Fruit fly (Drosophila melanogaster) Kc167 (cell line): Measurements from ENCODE around the gene CG16863.

ENCODE experiments used
- Myc ChIP-seq: fragments of >200 bp; optimal IDR thresholded peaks from 2 replicates; lab custom pipeline; 2017; ENCODE audit warnings: missing external identifiers
- Sin3A ChIP-seq: fragments of >200 bp; optimal IDR thresholded peaks from 2 replicates; lab custom pipeline; 2018; ENCODE audit warnings: missing external identifiers
- h ChIP-seq: fragments of >200 bp; optimal IDR thresholded peaks from 3 replicates; lab custom pipeline; 2018; ENCODE audit warnings: missing external identifiers
- insv ChIP-seq: fragments of >200 bp; optimal IDR thresholded peaks from 3 replicates; lab custom pipeline; 2018; ENCODE audit warnings: missing external identifiers
- psq ChIP-seq: fragments of >200 bp; optimal IDR thresholded peaks from 2 replicates; lab custom pipeline; 2017; ENCODE audit warnings: missing external identifiers
- ttk ChIP-seq: sonication (Bioruptor generic); optimal IDR thresholded peaks from 2 replicates; lab custom pipeline; 2017; ENCODE audit warnings: missing external identifiers

The CG16863 gene

DNA sequence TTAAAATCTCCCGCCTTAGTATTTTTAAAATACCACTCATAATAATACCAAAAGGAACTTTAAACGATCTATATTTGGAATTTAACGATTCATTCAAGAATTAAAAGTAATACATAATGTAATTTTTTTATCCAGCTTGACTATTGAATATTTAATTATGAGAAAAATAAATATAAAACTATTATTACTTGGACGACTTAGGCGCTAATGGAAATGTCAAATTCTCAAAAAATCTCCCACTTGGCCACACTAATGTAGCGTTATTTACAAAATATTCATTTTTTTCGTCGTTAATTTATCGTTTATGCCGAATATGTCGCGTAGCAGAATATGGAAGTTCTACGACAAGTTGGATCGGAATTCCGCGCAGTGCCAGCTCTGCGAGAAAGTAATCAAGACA is at the start of gene CG16863:
Gene CG16863 (plus strand): TSS at position 245 of the 400 bp plus-strand sequence.
- no peak for TF ChIP-seq psq (lab: Kevin White, UChicago)
- no peak for TF ChIP-seq Sin3A
- TF ChIP-seq Myc, result no peak
- TF ChIP-seq ttk, result no peak
- no peak for TF ChIP-seq insv (lab: Kevin White, UChicago)
- TF ChIP-seq h (lab: Kevin White, UChicago), result no peak

DNA sequence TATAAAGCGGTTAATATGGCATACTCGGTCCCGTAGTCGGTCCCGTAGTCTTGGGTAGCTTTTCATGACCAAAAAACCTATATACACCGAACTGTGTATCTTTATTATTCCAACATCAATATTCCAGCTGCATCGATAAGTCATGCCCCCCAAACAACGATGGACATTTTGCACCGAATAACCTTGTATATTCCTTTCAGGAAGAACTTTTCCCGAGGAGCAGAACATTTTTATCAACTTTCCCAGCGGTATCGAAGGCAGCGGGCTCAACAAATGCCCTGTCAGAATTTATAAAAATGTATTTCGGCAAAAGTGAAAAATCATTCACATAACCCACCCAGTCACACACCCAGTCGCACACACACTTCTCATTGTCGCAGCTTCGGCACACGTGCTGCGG is 44.1 kb upstream of the CG16863 start, which contains the start of gene TM9SF4:
Gene TM9SF4 (plus strand): TSS at position 301 of the 400 bp plus-strand sequence.
- TF ChIP-seq h (lab: Kevin White, UChicago), result no peak
- no peak for TF ChIP-seq psq (lab: Kevin White, UChicago)
- no peak for TF ChIP-seq Myc
- TF ChIP-seq insv (lab: Kevin White, UChicago), result no peak
- TF ChIP-seq Sin3A, result no peak
- TF ChIP-seq ttk, result no peak

DNA sequence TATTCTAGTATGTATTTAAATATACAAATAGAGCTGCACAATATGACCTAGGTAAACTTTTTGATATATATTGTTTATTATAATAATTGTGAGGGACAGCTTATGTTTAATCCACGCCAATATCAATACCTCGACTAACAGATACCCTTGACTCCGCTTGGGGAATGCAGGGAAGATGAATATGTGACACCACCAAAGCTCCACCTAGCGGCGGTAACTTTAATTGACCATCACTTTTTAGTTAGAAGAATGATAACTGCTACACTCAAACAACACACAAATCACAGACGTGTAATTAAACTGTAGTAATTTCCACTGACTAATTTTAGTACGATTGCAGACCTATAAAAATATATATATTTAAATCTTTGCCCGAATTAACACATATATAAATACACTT is 27.6 kb upstream of the CG16863 start:
- TF ChIP-seq Myc, result no peak
- no peak for TF ChIP-seq h (lab: Kevin White, UChicago)
- no peak for TF ChIP-seq ttk
- TF ChIP-seq Sin3A, result no peak
- TF ChIP-seq psq (lab: Kevin White, UChicago), result no peak
- TF ChIP-seq insv (lab: Kevin White, UChicago), result no peak

DNA sequence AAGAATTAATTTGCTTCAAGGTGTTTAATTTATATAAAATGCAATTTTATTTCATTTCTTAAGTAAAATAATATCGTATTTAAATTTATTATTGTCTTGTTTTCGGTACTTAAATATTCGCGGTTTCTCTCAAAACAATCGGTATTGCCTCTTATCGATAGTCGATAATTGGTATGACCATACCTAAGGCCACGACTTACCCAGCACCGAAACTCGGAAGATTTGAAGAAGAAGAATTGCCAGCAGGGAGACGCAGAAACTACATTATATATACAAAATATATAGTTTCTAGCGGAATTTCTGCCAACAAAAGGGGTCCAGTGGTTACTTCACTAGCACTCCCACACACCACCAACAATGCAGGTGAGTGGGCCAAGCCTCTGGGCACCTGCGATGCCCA is 19.9 kb upstream of the CG16863 start:
- no peak for TF ChIP-seq insv (lab: Kevin White, UChicago)
- no peak for TF ChIP-seq h (lab: Kevin White, UChicago)
- TF ChIP-seq ttk, result no peak
- no peak for TF ChIP-seq Myc
- no peak for TF ChIP-seq Sin3A
- TF ChIP-seq psq (lab: Kevin White, UChicago), result no peak

DNA sequence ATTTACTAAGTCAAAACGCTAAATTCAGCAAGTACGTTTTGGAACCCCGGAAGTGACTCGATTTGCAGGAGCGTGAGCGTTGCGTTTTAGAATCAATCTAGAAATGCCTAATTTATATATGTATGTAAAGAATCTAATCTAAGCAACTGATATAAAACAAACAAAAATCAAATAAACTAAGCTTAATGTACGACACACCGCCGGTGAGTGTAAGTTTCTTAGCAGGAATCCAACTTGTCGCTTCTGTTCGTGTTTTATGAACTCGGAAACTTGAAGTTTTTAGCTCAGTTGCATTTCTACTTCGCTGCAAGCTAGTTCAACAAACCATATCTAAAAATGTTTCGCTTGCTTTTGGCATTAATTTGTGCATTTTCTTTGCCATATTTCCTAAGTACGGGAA is 17.1 kb upstream of the CG16863 start, which contains the start of gene CG43376:
Gene CG43376 (plus strand): TSS at position 301 of the 400 bp plus-strand sequence.
- TF ChIP-seq insv (lab: Kevin White, UChicago) (no peak), Myc (no peak), Sin3A (no peak), ttk (no peak), h (lab: Kevin White, UChicago) (no peak), psq (lab: Kevin White, UChicago) (no peak)

DNA sequence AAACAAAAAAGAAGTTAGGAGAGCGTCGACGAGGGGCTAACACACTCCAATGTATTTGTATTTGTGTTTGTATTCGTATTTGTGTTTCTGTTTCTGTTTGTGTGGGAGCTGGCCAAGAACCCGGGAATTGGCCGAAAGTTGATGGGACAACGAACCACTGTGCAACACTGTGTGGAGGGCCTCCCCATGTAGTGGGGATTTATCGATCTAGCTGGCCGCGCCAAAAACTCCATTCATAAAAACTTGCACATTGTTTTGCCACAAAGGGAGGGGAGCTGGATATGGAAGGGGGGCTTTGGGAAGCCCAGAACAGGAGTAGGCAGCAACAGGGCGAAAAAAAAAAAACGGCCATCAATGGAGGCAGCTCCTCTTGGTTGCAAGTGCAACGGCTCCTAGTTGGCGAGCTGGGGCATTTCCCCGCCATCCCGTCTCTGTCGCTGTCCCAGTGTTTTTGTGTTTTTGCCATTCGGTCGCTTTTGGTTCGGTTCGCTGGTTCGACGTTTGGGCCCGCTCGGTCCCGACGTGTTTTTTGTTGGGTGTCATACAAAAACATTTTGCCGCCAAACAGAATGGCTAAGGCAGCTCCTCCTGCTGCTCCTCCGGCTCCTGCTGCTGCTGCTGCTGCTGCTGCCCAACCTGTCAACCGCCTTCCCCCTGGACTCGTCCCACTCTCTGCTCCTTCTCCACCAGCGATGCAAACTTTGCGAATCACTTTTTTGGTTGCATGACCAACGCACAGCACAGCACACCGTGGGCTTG is 13.7 kb upstream of the CG16863 start:
- TF ChIP-seq Sin3A, result no peak
- no peak for TF ChIP-seq insv (lab: Kevin White, UChicago)
- TF ChIP-seq psq (lab: Kevin White, UChicago), result no peak

DNA sequence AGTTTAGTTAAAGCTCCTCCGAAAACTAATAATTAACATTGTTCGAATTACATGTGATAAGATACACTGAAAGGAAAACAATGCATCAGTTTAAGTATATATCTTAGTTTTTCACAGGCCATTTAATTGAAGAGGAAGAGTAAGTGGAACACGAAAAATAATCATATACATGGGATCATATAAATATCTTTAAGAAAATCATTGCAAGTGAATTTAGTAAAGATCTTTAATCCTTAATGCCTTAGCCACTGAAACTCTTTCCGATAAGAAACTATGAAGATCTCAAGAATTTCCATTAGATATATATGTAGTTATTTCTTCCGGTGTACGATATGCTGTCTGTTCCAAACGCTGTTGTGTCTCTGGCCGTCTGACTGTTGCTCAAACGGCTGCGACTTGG is 12.1 kb upstream of the CG16863 start:
- TF ChIP-seq psq (lab: Kevin White, UChicago) (no peak), Sin3A (no peak), h (lab: Kevin White, UChicago) (no peak), insv (lab: Kevin White, UChicago) (no peak), ttk (no peak), Myc (no peak)

DNA sequence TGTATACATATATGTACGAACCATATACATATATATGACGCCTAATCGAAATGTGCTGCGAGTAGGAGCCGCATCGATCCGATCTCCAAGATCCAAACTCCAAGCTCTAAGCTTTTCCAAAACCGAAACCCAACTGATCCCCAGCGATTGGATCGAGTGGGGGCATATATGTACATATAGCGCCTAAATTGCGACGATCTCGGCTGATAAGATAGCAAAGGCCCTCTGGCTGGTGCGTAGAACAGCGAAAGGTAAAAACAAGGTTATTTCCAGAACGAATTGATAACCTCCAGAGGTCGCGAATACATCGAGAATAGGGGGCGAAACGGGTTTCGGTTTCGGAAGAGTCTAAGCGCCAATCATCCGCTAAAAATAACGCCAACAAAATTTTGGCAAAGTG is 11.6 kb upstream of the CG16863 start:
- TF ChIP-seq ttk (no peak), h (lab: Kevin White, UChicago) (no peak), insv (lab: Kevin White, UChicago) (no peak), Myc (no peak), psq (lab: Kevin White, UChicago) (no peak), Sin3A (no peak)

DNA sequence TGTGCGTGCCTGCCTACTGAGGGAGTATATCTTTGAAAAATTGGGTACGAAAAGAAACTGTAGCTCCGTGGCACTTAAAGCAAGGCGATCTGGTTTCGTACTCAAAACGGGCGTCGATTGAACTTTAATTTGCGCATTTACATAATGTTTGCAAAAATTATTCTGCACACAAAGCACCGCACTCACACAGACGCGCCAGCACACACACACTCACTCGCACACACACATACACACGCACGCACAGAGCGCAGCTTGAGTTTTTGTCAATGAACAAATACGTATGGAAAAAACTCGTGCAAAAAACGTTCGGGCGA is 11.0 kb upstream of the CG16863 start:
- no peak for TF ChIP-seq Myc
- no peak for TF ChIP-seq ttk

DNA sequence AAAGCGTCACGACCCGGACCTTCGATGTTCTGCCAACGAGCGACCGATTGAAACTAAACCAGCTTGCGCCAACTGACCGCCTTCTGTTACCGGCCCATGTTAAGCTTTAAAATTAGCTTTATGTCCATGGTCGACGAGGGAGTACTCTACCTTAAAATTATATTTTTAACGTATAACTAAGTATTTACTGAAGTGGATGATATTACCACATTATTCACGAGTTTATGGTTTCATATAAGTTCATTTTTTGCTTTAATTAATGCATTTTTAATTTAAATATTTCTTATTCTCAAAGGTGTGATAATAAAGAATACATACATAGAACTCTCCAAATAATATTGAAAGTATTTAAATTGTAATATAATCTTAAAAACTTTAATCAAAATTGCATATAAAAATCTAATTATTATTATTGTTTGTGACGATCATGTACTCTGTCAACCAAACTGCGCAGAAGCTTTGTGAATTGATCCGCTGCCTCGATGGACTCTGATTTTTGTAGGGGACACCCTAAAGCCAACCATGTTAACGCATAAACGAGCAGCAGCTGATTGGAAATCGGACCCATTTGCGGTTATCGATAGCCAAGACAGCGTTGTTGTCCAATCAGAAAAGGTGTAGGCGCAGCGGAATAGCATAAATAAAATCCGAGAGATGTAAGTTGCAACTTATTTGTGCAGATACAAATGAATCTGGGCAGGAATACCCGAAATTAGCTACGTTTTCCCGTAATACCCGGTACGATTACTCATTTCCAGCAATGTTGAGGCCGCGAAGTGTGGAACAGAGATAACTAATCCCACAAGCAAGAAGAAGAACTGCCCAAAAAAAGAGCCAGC is 10.4 kb upstream of the CG16863 start, which contains the start of the genes CG9008 and p38b:
Gene CG9008 (minus strand): TSS at position 57 of the 839 bp plus-strand sequence.
Gene p38b (plus strand): TSS at position 581 of the 839 bp plus-strand sequence.
- TF ChIP-seq ttk, result no peak
- TF ChIP-seq Myc, result no peak
- TF ChIP-seq psq (lab: Kevin White, UChicago), result no peak
- no peak for TF ChIP-seq insv (lab: Kevin White, UChicago)
- no peak for TF ChIP-seq h (lab: Kevin White, UChicago)
- TF ChIP-seq Sin3A, result no peak

DNA sequence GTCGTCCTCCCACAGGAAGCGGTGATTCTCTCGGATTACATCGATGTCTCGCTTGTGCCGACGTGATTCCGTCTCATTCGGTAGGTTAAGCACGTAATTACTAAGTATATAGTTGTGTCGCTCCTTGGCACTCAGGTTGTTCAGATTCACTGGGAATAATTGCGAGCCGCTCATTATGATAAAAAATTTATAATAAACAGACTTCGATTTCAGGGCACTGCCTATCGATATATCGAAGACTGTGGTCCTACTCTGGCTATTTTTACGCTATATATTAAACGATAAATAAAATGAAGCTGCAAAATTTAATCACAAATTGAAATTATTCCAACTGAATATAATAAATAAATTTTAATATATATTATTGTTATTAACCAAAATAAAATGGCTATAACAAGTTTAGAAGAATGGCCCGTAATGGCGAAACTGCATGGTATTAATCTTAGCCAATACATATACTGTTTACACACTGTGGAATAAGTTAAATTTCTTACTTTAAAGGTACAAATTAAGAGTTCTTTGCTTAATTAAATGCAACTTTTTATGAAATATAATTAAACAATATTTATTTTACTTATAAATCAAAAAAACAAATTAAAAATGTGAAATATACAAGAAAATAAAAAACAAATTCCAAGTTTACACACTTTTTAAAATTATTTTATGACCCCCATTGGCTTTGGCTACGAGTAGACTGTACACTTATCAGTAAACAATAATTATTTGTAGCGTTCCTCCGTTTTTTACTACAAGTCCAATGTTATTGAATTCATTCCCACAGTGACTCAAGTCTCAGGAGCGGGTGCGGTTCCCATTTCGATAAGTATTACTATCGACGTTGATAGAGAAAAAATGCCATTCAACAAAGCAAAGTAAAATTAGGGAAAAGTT is 7.2 kb upstream of the CG16863 start, which contains the start of gene Eato:
Gene Eato (plus strand): TSS at position 821 of the 891 bp plus-strand sequence.
- no peak for TF ChIP-seq Myc
- TF ChIP-seq psq (lab: Kevin White, UChicago), result no peak
- TF ChIP-seq Sin3A, result no peak

DNA sequence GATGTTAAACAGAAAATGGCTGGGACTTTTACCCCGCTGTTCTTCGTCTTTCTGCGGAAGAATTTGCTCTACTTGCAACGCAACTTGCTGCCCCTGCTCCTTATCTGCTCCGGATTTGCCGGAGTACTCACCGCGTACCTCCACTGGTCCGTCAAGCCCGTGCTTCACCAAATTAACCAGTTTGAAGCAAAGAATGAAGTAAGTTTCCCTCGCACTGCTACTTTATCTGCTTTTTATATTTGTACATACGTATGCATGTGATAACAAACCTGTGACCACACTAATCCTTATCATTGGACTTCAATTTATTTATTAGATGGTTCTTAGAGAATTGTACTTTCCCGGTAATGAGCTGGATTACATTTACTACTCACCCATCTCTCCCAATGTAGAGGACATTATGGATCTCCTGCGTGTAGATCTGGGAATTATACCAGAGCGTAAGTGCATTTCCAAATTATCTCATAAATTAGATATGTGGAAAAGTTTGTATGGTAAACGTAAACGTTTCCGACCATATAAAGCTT is 6.5 kb upstream of the CG16863 start, which contains the start of gene CG16890:
Gene CG16890 (minus strand): TSS at position 184 of the 527 bp plus-strand sequence.
- TF ChIP-seq insv (lab: Kevin White, UChicago) (no peak), psq (lab: Kevin White, UChicago) (no peak), Myc (no peak), ttk (no peak), Sin3A (no peak), h (lab: Kevin White, UChicago) (no peak)
